Worm (Caenorhabditis elegans): ENCODE measurements around the gene srw-69.

The srw-69 gene

ce11 chrV:7409599-7409998, 19.2 kb downstream of the srw-69 start, which contains the start of gene R13D7.2:
TSS of gene R13D7.2 (plus strand) at chrV:7409899.
- TF ChIP-seq hlh-30 (tag; optimal IDR thresholded peaks at IDR 0.05; ENCODE audit: insufficient read depth) (no peak), nhr-11 (tag; optimal IDR thresholded peaks at IDR 0.05) (no peak), daf-12 (tag; optimal IDR thresholded peaks at IDR 0.05) (no peak), nhr-41 (GFP tag; IDR thresholded peaks at IDR 0.05) (no peak), mdl-1 (tag; optimal IDR thresholded peaks at IDR 0.05) (no peak), mxl-2 (GFP tag; conservative IDR thresholded peaks at IDR 0.05) (no peak), tra-1 (GFP tag; IDR thresholded peaks at IDR 0.05) (no peak), aha-1 (tag) (no peak), ztf-7 (tag; optimal IDR thresholded peaks at IDR 0.05) (no peak), lin-15B (tag; optimal IDR thresholded peaks at IDR 0.05) (no peak), lim-7 (GFP tag; IDR thresholded peaks at IDR 0.05) (no peak), hmg-1.1 (GFP tag; IDR thresholded peaks at IDR 0.05) (no peak), hlh-11 (tag; optimal IDR thresholded peaks at IDR 0.05) (no peak), lin-39 (tag; optimal IDR thresholded peaks at IDR 0.05) (no peak), gei-8 (GFP tag; optimal IDR thresholded peaks at IDR 0.05) (no peak), madf-9 (GFP tag; conservative IDR thresholded peaks at IDR 0.05) (no peak), nhr-6 (tag; optimal IDR thresholded peaks at IDR 0.05) (no peak), daf-16 (GFP tag; optimal IDR thresholded peaks at IDR 0.05) (no peak), daf-16 (tag; optimal IDR thresholded peaks at IDR 0.05) (no peak)

- no peak for TF ChIP-seq arid-1 (GFP tag; conservative IDR thresholded peaks at IDR 0.05)
- TF ChIP-seq ceh-62 (tag; optimal IDR thresholded peaks at IDR 0.05) = no peak
- no peak for TF ChIP-seq lin-38 (GFP tag; IDR thresholded peaks at IDR 0.05)
- no peak for TF ChIP-seq Y48G9A.11 (GFP tag; IDR thresholded peaks at IDR 0.05)
- no peak for TF ChIP-seq snpc-4 (tag; optimal IDR thresholded peaks at IDR 0.05)
Measured at ce11 chrV:7408520-7408919, 20.3 kb downstream of the srw-69 start, which contains the start of gene srt-6. TSS of gene srt-6 (minus strand) at chrV:7408814.

ce11 chrV:7403501-7403900, 25.3 kb downstream of the srw-69 start:
- no peak for TF ChIP-seq fkh-10 (GFP tag; optimal IDR thresholded peaks at IDR 0.05)
- no peak for TF ChIP-seq T26A8.4 (GFP tag; IDR thresholded peaks at IDR 0.05)
- peak in 1 of 2 experiments; percentile 92 for TF ChIP-seq unc-62 (GFP tag; optimal IDR thresholded peaks at IDR 0.05 in 1 of 2)
- TF ChIP-seq unc-62 (tag; optimal IDR thresholded peaks at IDR 0.05) = no peak
- no peak for TF ChIP-seq jun-1 (tag; optimal IDR thresholded peaks at IDR 0.05)
- TF ChIP-seq lir-3 (tag; optimal IDR thresholded peaks at IDR 0.05) = no peak
- no peak for TF ChIP-seq lim-7 (GFP tag; IDR thresholded peaks at IDR 0.05)
- TF ChIP-seq mep-1 (tag; optimal IDR thresholded peaks at IDR 0.05) = no peak

- TF ChIP-seq mdl-1 (tag; optimal IDR thresholded peaks at IDR 0.05) (no peak), php-3 (GFP tag; IDR thresholded peaks at IDR 0.05) (no peak), aha-1 (tag) (peak; percentile 32), ceh-28 (tag; optimal IDR thresholded peaks at IDR 0.05) (no peak)
Measured at ce11 chrV:7402355-7402754, 26.4 kb downstream of the srw-69 start, which contains the start of gene srj-13. TSS of gene srj-13 (plus strand) at chrV:7402655.

- TF ChIP-seq daf-16 (GFP tag; optimal IDR thresholded peaks at IDR 0.05) (no peak), daf-16 (tag; optimal IDR thresholded peaks at IDR 0.05) (no peak), nhr-41 (GFP tag; IDR thresholded peaks at IDR 0.05) (no peak), F26F4.8 (GFP tag; conservative IDR thresholded peaks at IDR 0.05) (no peak), cey-2 (tag; optimal IDR thresholded peaks at IDR 0.05; ENCODE audit: borderline replicate concordance, insufficient read depth) (no peak), egl-43 (GFP tag; IDR thresholded peaks at IDR 0.05) (no peak), T26A8.4 (GFP tag; IDR thresholded peaks at IDR 0.05) (no peak), pqm-1 (tag; optimal IDR thresholded peaks at IDR 0.05) (no peak), ZK546.5 (tag; optimal IDR thresholded peaks at IDR 0.05) (no peak), dmd-9 (GFP tag; IDR thresholded peaks at IDR 0.05) (no peak), ceh-20 (GFP tag; IDR thresholded peaks at IDR 0.05) (no peak), attf-4 (tag; optimal IDR thresholded peaks at IDR 0.05) (no peak), Y5F2A.4 (GFP tag; optimal IDR thresholded peaks at IDR 0.05) (no peak)
Measured at ce11 chrV:7400588-7400987, 28.2 kb downstream of the srw-69 start, which contains the start of gene srx-60. TSS of gene srx-60 (plus strand) at chrV:7400888.
